Fruit fly (Drosophila melanogaster): ENCODE data around the gene CG34273.
A peak's percentile ranks its signal among the peaks of the same experiment; 100 is the strongest.

CG34273 gene

DNA sequence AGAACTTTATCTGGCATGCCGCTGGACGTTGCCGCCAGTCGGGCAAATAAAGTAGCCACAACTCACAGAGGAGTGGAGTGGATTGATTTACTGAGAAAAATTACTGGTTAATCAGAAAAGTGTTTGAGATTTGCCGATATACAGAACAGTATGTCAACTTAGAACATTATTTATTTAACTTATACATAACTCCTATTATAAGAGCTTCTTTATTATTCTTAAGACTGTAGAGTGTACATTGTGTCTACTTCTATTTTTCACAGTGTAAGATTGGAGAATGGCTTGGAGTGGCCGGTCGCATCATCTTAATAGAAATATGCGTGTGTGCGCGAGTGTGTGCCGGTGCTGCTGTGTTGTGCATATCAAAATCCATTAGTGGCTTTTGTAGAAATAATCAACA is 46.2 kb upstream of the CG34273 start (continued):
- TF ChIP-seq lmd (GFP tag; IDR thresholded peaks at IDR 0.05) (no peak), Asciz (GFP tag; optimal IDR thresholded peaks at IDR 0.05) (no peak), pzg (GFP tag; optimal IDR thresholded peaks at IDR 0.05) (no peak), CG9876 (GFP tag; optimal IDR thresholded peaks at IDR 0.05) (no peak), CG32767 (GFP tag; IDR thresholded peaks at IDR 0.05) (no peak), Hsf (GFP tag; optimal IDR thresholded peaks at IDR 0.05) (peak; percentile 55), tio (GFP tag; optimal IDR thresholded peaks at IDR 0.05) (peak; percentile 29), sens (GFP tag) (peak; percentile 93), CG10267 (tag; optimal IDR thresholded peaks at IDR 0.05) (peak; percentile 47), Hey (tag; optimal IDR thresholded peaks at IDR 0.05) (no peak), NFAT (GFP tag; IDR thresholded peaks at IDR 0.05) (no peak), HmgD (GFP tag; optimal IDR thresholded peaks at IDR 0.05) (no peak), Aef1 (GFP tag; IDR thresholded peaks at IDR 0.05) (no peak), prd (optimal IDR thresholded peaks at IDR 0.05) (no peak), prd (GFP tag; IDR thresholded peaks at IDR 0.05) (peak; percentile 57; the same call in 2 of the 3 replicates), Sry-β (GFP tag; optimal IDR thresholded peaks at IDR 0.05) (no peak), Atf6 (GFP tag; IDR thresholded peaks at IDR 0.05) (no peak), gcm (GFP tag; optimal IDR thresholded peaks at IDR 0.05) (peak; percentile 47), Atf3 (GFP tag; optimal IDR thresholded peaks at IDR 0.05) (no peak), CG18619 (GFP tag; optimal IDR thresholded peaks at IDR 0.05) (peak; percentile 7), C15 (GFP tag; IDR thresholded peaks at IDR 0.05) (no peak), CG6683 (GFP tag; optimal IDR thresholded peaks at IDR 0.05) (no peak), CG13775 (GFP tag; optimal IDR thresholded peaks at IDR 0.05) (no peak), unpg (GFP tag; optimal IDR thresholded peaks at IDR 0.05) (peak; percentile 65), Oli (tag; optimal IDR thresholded peaks at IDR 0.05) (peak; percentile 64), kah (GFP tag; optimal IDR thresholded peaks at IDR 0.05) (no peak), Hr78 (GFP tag; optimal IDR thresholded peaks at IDR 0.05) (no peak), Meics (GFP tag; optimal IDR thresholded peaks at IDR 0.05) (no peak), CG9727 (GFP tag; optimal IDR thresholded peaks at IDR 0.05) (peak; percentile 41), Med (GFP tag) (peak; percentile 81), CG1647 (GFP tag; optimal IDR thresholded peaks at IDR 0.05) (no peak), lab (GFP tag; optimal IDR thresholded peaks at IDR 0.05) (no peak), CG8281 (tag; optimal IDR thresholded peaks at IDR 0.05) (no peak), CG4820 (GFP tag; optimal IDR thresholded peaks at IDR 0.05) (peak; percentile 15), run (tag; optimal IDR thresholded peaks at IDR 0.05) (no peak), rib (GFP tag; IDR thresholded peaks at IDR 0.05) (no peak), CG2129 (GFP tag; IDR thresholded peaks at IDR 0.05; ENCODE audit: partially characterized antibody) (no peak), luna (GFP tag; optimal IDR thresholded peaks at IDR 0.05) (no peak), cg (GFP tag; optimal IDR thresholded peaks at IDR 0.05) (no peak), Scr (GFP tag; IDR thresholded peaks at IDR 0.05; ENCODE audit: partially characterized antibody) (no peak), Deaf1 (tag; optimal IDR thresholded peaks at IDR 0.05) (no peak), Mes4 (GFP tag; optimal IDR thresholded peaks at IDR 0.05) (no peak), sc (optimal IDR thresholded peaks at IDR 0.05) (no peak), sc (GFP tag; optimal IDR thresholded peaks at IDR 0.05) (no peak), CG31388 (GFP tag; optimal IDR thresholded peaks at IDR 0.05) (no peak), dan (GFP tag; IDR thresholded peaks at IDR 0.05) (no peak), vvl (GFP tag; IDR thresholded peaks at IDR 0.05) (no peak), CG11504 (tag; optimal IDR thresholded peaks at IDR 0.05) (peak; percentile 57), CG13287 (GFP tag; IDR thresholded peaks at IDR 0.05; ENCODE audit: partially characterized antibody) (no peak), CG3407 (GFP tag; optimal IDR thresholded peaks at IDR 0.05) (peak; percentile 35), CG9215 (GFP tag; IDR thresholded peaks at IDR 0.05) (no peak), pho (GFP tag; optimal IDR thresholded peaks at IDR 0.05) (no peak)
